Worm (Caenorhabditis elegans): ENCODE results near the gene skr-16.

ce11 chrIV:7195734-7196133, 27.2 kb downstream of the skr-16 start, which contains the start of gene best-16:
- TF ChIP-seq ama-1 (optimal IDR thresholded peaks at IDR 0.05) (no peak), pag-3 (tag; optimal IDR thresholded peaks at IDR 0.05; ENCODE audit: borderline replicate concordance, insufficient read depth) (no peak), pqm-1 (tag; optimal IDR thresholded peaks at IDR 0.05) (no peak), mdl-1 (tag; optimal IDR thresholded peaks at IDR 0.05) (no peak), unc-62 (GFP tag; optimal IDR thresholded peaks at IDR 0.05) (no peak), lin-39 (tag; optimal IDR thresholded peaks at IDR 0.05) (no peak), ztf-11 (tag; optimal IDR thresholded peaks at IDR 0.05) (no peak), nhr-11 (tag; optimal IDR thresholded peaks at IDR 0.05) (no peak), elt-2 (tag; optimal IDR thresholded peaks at IDR 0.05) (no peak), mep-1 (tag; optimal IDR thresholded peaks at IDR 0.05) (no peak)
